Worm (Caenorhabditis elegans): ENCODE results near the gene F53C3.4.

F53C3.4 gene

ce11 chrII:3910737-3911136 is 9.5 kb downstream of the F53C3.4 start, which contains the start of gene bcmo-2:
Gene bcmo-2, minus strand, starts transcription at chrII:3910837.
- TF ChIP-seq lin-29 (GFP tag; IDR thresholded peaks at IDR 0.05) = no peak
- TF ChIP-seq ceh-20 (GFP tag; IDR thresholded peaks at IDR 0.05) = no peak
- TF ChIP-seq T26A8.4 (GFP tag; IDR thresholded peaks at IDR 0.05) = no peak
- TF ChIP-seq spr-1 (tag; optimal IDR thresholded peaks at IDR 0.05) = no peak
- no peak for TF ChIP-seq Y5F2A.4 (GFP tag; optimal IDR thresholded peaks at IDR 0.05)
- TF ChIP-seq hlh-30 (tag; optimal IDR thresholded peaks at IDR 0.05; ENCODE audit: insufficient read depth) = no peak

ce11 chrII:3911284-3911683 is 10.1 kb downstream of the F53C3.4 start:
- TF ChIP-seq snpc-4 (tag; optimal IDR thresholded peaks at IDR 0.05) (no peak), lin-1 (GFP tag; IDR thresholded peaks at IDR 0.05) (no peak), lin-15B (tag; optimal IDR thresholded peaks at IDR 0.05) (no peak), F26F4.8 (GFP tag; conservative IDR thresholded peaks at IDR 0.05) (no peak), daf-16 (GFP tag; optimal IDR thresholded peaks at IDR 0.05) (peak; percentile 25 to 48), daf-16 (tag; optimal IDR thresholded peaks at IDR 0.05) (peak; percentile 99), pqm-1 (tag; optimal IDR thresholded peaks at IDR 0.05) (peak; percentile 38), nhr-77 (tag; optimal IDR thresholded peaks at IDR 0.05) (peak; percentile 84), hlh-11 (tag; optimal IDR thresholded peaks at IDR 0.05) (peak; percentile 84), dmd-6 (GFP tag; IDR thresholded peaks at IDR 0.05) (peak; percentile 86), aly-2 (tag; optimal IDR thresholded peaks at IDR 0.05) (no peak), unc-62 (GFP tag; optimal IDR thresholded peaks at IDR 0.05 in 1 of 2) (peak in 1 of 2 experiments; percentile 14), unc-62 (tag; optimal IDR thresholded peaks at IDR 0.05) (no peak), hif-1 (tag; optimal IDR thresholded peaks at IDR 0.05) (no peak), lsy-2 (tag; optimal IDR thresholded peaks at IDR 0.05) (peak in 1 of 2 experiments; percentile 32), daf-8 (GFP tag; IDR thresholded peaks at IDR 0.05) (no peak), nhr-111 (GFP tag; optimal IDR thresholded peaks at IDR 0.05) (no peak), saeg-2 (GFP tag; IDR thresholded peaks at IDR 0.05) (no peak), fos-1 (tag; optimal IDR thresholded peaks at IDR 0.05) (no peak), nhr-28 (tag; optimal IDR thresholded peaks at IDR 0.05) (peak; percentile 91), mxl-3 (GFP tag; optimal IDR thresholded peaks at IDR 0.05) (no peak), vab-7 (GFP tag; IDR thresholded peaks at IDR 0.05) (no peak), snpc-1.2 (GFP tag; IDR thresholded peaks at IDR 0.05) (no peak), hmg-1.1 (GFP tag; IDR thresholded peaks at IDR 0.05) (no peak), nhr-102 (tag; optimal IDR thresholded peaks at IDR 0.05) (peak; percentile 59), mes-2 (tag; optimal IDR thresholded peaks at IDR 0.05; ENCODE audit: poor library complexity, severe bottlenecking) (peak; percentile 9), php-3 (GFP tag; IDR thresholded peaks at IDR 0.05) (peak; percentile 56; the same call in 1 of the 2 replicates), F37D6.2 (tag; optimal IDR thresholded peaks at IDR 0.05) (no peak), pha-4 (GFP tag; IDR thresholded peaks at IDR 0.05) (no peak), pha-4 (tag; optimal IDR thresholded peaks at IDR 0.05) (peak; percentile 56), mdl-1 (tag; optimal IDR thresholded peaks at IDR 0.05) (peak in 1 of 2 experiments; percentile 54), dve-1 (tag; optimal IDR thresholded peaks at IDR 0.05; ENCODE audit: insufficient read depth) (peak; percentile 76), mdt-29 (GFP tag; IDR thresholded peaks at IDR 0.05) (no peak), Y105C5A.15 (GFP tag; IDR thresholded peaks at IDR 0.05) (no peak), ctbp-1 (GFP tag; IDR thresholded peaks at IDR 0.05) (no peak), zfp-3 (GFP tag; conservative IDR thresholded peaks at IDR 0.05) (no peak), T20F7.1 (GFP tag; optimal IDR thresholded peaks at IDR 0.05) (no peak)

Data from whole organism, L4 larva.